Worm (Caenorhabditis elegans): ENCODE results near the gene suca-1.

suca-1 gene

ce11 chrX:10900079-10900724 is at the start of gene suca-1:
TSS of gene suca-1 (minus strand) at chrX:10900114.
- TF ChIP-seq ceh-36 (tag; optimal IDR thresholded peaks at IDR 0.05) (peak; percentile 39), F13C5.2 (tag; optimal IDR thresholded peaks at IDR 0.05) (peak; percentile 43), flt-1 (GFP tag; IDR thresholded peaks at IDR 0.05) (0 out of 2 replicates have a peak, but pooled peaks have one; percentile 46), sea-1 (GFP tag; conservative IDR thresholded peaks at IDR 0.05) (peak; percentile 77), pes-1 (GFP tag; IDR thresholded peaks at IDR 0.05) (no peak)

- TF ChIP-seq hmg-4 (GFP tag; optimal IDR thresholded peaks at IDR 0.05): no peak
- TF ChIP-seq scrt-1 (GFP tag; IDR thresholded peaks at IDR 0.05): no peak
- no peak for TF ChIP-seq ama-1 (optimal IDR thresholded peaks at IDR 0.05)
- TF ChIP-seq ets-7 (tag; optimal IDR thresholded peaks at IDR 0.05): no peak
- TF ChIP-seq tbx-37 (GFP tag; conservative IDR thresholded peaks at IDR 0.05): no peak
- no peak for TF ChIP-seq hnd-1 (tag; optimal IDR thresholded peaks at IDR 0.05)
- TF ChIP-seq aly-1 (tag; optimal IDR thresholded peaks at IDR 0.05): no peak
- TF ChIP-seq flt-1 (GFP tag; IDR thresholded peaks at IDR 0.05): no peak
- no peak for TF ChIP-seq pes-1 (GFP tag; IDR thresholded peaks at IDR 0.05)
- no peak for TF ChIP-seq B0310.2 (tag; optimal IDR thresholded peaks at IDR 0.05)
- no peak for TF ChIP-seq hmbx-1 (tag; optimal IDR thresholded peaks at IDR 0.05)
- no peak for TF ChIP-seq tra-4 (tag; optimal IDR thresholded peaks at IDR 0.05)
- TF ChIP-seq ceh-36 (tag; optimal IDR thresholded peaks at IDR 0.05): no peak
- TF ChIP-seq F13C5.2 (tag; optimal IDR thresholded peaks at IDR 0.05): no peak
- no peak for TF ChIP-seq tbx-11 (GFP tag; IDR thresholded peaks at IDR 0.05)
- TF ChIP-seq ceh-13 (GFP tag; optimal IDR thresholded peaks at IDR 0.05): no peak
- TF ChIP-seq sea-1 (GFP tag; conservative IDR thresholded peaks at IDR 0.05): no peak
Observed at ce11 chrX:10948852-10949251, 48.9 kb upstream of the suca-1 start, which contains the start of gene T21B6.3. TSS of gene T21B6.3 (minus strand) at chrX:10948952.

- no peak for TF ChIP-seq hmg-4 (GFP tag; optimal IDR thresholded peaks at IDR 0.05)
- no peak for TF ChIP-seq B0310.2 (tag; optimal IDR thresholded peaks at IDR 0.05)
- TF ChIP-seq tra-4 (tag; optimal IDR thresholded peaks at IDR 0.05): no peak
- no peak for TF ChIP-seq pes-1 (GFP tag; IDR thresholded peaks at IDR 0.05)
- TF ChIP-seq F13C5.2 (tag; optimal IDR thresholded peaks at IDR 0.05): no peak
- no peak for TF ChIP-seq ceh-36 (tag; optimal IDR thresholded peaks at IDR 0.05)
- TF ChIP-seq scrt-1 (GFP tag; IDR thresholded peaks at IDR 0.05): no peak
- no peak for TF ChIP-seq tbx-37 (GFP tag; conservative IDR thresholded peaks at IDR 0.05)
- TF ChIP-seq hmbx-1 (tag; optimal IDR thresholded peaks at IDR 0.05): no peak
- no peak for TF ChIP-seq sea-1 (GFP tag; conservative IDR thresholded peaks at IDR 0.05)
- no peak for TF ChIP-seq ets-7 (tag; optimal IDR thresholded peaks at IDR 0.05)
- TF ChIP-seq tbx-11 (GFP tag; IDR thresholded peaks at IDR 0.05): no peak
- TF ChIP-seq hnd-1 (tag; optimal IDR thresholded peaks at IDR 0.05): no peak
- no peak for TF ChIP-seq flt-1 (GFP tag; IDR thresholded peaks at IDR 0.05)
- no peak for TF ChIP-seq ama-1 (optimal IDR thresholded peaks at IDR 0.05)
- no peak for TF ChIP-seq aly-1 (tag; optimal IDR thresholded peaks at IDR 0.05)
- TF ChIP-seq ceh-13 (GFP tag; optimal IDR thresholded peaks at IDR 0.05): no peak
Observed at ce11 chrX:10941255-10941654, 41.3 kb upstream of the suca-1 start, which contains the start of gene pho-7. TSS of gene pho-7 (minus strand) at chrX:10941355.

- TF ChIP-seq ceh-36 (tag; optimal IDR thresholded peaks at IDR 0.05) (no peak), tbx-37 (GFP tag; conservative IDR thresholded peaks at IDR 0.05) (no peak), hnd-1 (tag; optimal IDR thresholded peaks at IDR 0.05) (no peak), F13C5.2 (tag; optimal IDR thresholded peaks at IDR 0.05) (no peak), ets-7 (tag; optimal IDR thresholded peaks at IDR 0.05) (no peak), B0310.2 (tag; optimal IDR thresholded peaks at IDR 0.05) (no peak), tbx-11 (GFP tag; IDR thresholded peaks at IDR 0.05) (no peak)
Observed at ce11 chrX:10933308-10934014, 33.5 kb upstream of the suca-1 start.

ce11 chrX:10932087-10932486 is 32.2 kb upstream of the suca-1 start:
- TF ChIP-seq ceh-13 (GFP tag; optimal IDR thresholded peaks at IDR 0.05): no peak
- TF ChIP-seq hmg-4 (GFP tag; optimal IDR thresholded peaks at IDR 0.05): peak; percentile 18

ce11 chrX:10928948-10929563 is 29.1 kb upstream of the suca-1 start, which contains the start of gene dgn-1:
TSS of gene dgn-1 (minus strand) at chrX:10928998.
- TF ChIP-seq tra-4 (tag; optimal IDR thresholded peaks at IDR 0.05) (no peak), sea-1 (GFP tag; conservative IDR thresholded peaks at IDR 0.05) (no peak), hmg-4 (GFP tag; optimal IDR thresholded peaks at IDR 0.05) (no peak), hnd-1 (tag; optimal IDR thresholded peaks at IDR 0.05) (no peak), ama-1 (optimal IDR thresholded peaks at IDR 0.05) (no peak), F13C5.2 (tag; optimal IDR thresholded peaks at IDR 0.05) (no peak), ceh-36 (tag; optimal IDR thresholded peaks at IDR 0.05) (no peak), tbx-11 (GFP tag; IDR thresholded peaks at IDR 0.05) (no peak), ceh-13 (GFP tag; optimal IDR thresholded peaks at IDR 0.05) (no peak), tbx-37 (GFP tag; conservative IDR thresholded peaks at IDR 0.05) (no peak), pes-1 (GFP tag; IDR thresholded peaks at IDR 0.05) (no peak), aly-1 (tag; optimal IDR thresholded peaks at IDR 0.05) (no peak), B0310.2 (tag; optimal IDR thresholded peaks at IDR 0.05) (no peak), flt-1 (GFP tag; IDR thresholded peaks at IDR 0.05) (no peak), ets-7 (tag; optimal IDR thresholded peaks at IDR 0.05) (no peak), hmbx-1 (tag; optimal IDR thresholded peaks at IDR 0.05) (no peak), scrt-1 (GFP tag; IDR thresholded peaks at IDR 0.05) (no peak)

ce11 chrX:10927136-10927535 is 27.2 kb upstream of the suca-1 start:
- TF ChIP-seq aly-1 (tag; optimal IDR thresholded peaks at IDR 0.05): peak; percentile 30
- TF ChIP-seq ets-7 (tag; optimal IDR thresholded peaks at IDR 0.05): no peak
